Worm (Caenorhabditis elegans) whole organism, L3 larva: ENCODE measurements around the gene Y110A2AL.2.

Experiments
- ceh-82 ChIP-seq: fragments of 150-350 bp; optimal IDR thresholded peaks from 2 replicates; lab custom pipeline; 2014; ENCODE audit warnings: missing biosample characterization, missing genetic modification characterization
- elt-2 ChIP-seq: sonication (generic microtip); optimal IDR thresholded peaks from 2 replicates; lab custom pipeline; 2016; ENCODE audit warnings: missing genetic modification reagents, mild to moderate bottlenecking, missing genetic modification characterization, missing compliant biosample characterization
- elt-3 ChIP-seq, 3 experiments: fragments of 150-350 bp in 1 of 3; sonication (generic microtip) in 2 of 3; optimal IDR thresholded peaks; 2 replicates in 2 of 3; 4 replicates in 1 of 3; lab custom pipeline; 2014 to 2017; ENCODE audit warnings: missing biosample characterization in 3 of 3, missing genetic modification characterization in 3 of 3
- fos-1 ChIP-seq: fragments of 150-350 bp; optimal IDR thresholded peaks from 2 replicates; lab custom pipeline; 2014; ENCODE audit warnings: missing biosample characterization, missing genetic modification characterization
- pha-4 ChIP-seq: fragments of 150-350 bp; optimal IDR thresholded peaks from 2 replicates; lab custom pipeline; 2014; ENCODE audit warnings: missing biosample characterization, missing genetic modification reagents, missing genetic modification characterization
- snpc-4 ChIP-seq: fragments of 150-350 bp; optimal IDR thresholded peaks from 2 replicates; lab custom pipeline; 2014; ENCODE audit warnings: missing biosample characterization, missing genetic modification characterization
- unc-62 ChIP-seq: fragments of 150-350 bp; sonication (generic microtip); optimal IDR thresholded peaks from 4 replicates; lab custom pipeline; 2014; ENCODE audit warnings: missing biosample characterization, missing genetic modification reagents, missing genetic modification characterization

- TF ChIP-seq ceh-82 (tag; lab: Kevin White, UChicago) (no peak), snpc-4 (tag; lab: Kevin White, UChicago) (no peak), elt-2 (no peak), unc-62 (no peak), pha-4 (tag; lab: Kevin White, UChicago) (no peak), elt-3 (tag; optimal IDR thresholded peaks at IDR 0.05; lab: Kevin White, UChicago) (no peak), fos-1 (tag; lab: Kevin White, UChicago) (no peak)
These were observed 35.9 kb downstream of the Y110A2AL.2 start for ce11 chrII:2903748-2904147.
